Worm (Caenorhabditis elegans): ENCODE data around the gene nspc-17.

Gene nspc-17

ce11 chrX:14525325-14526305 lies 634 bp upstream of the nspc-17 start:
- TF ChIP-seq dsc-1 (tag; optimal IDR thresholded peaks at IDR 0.05) (peak; percentile 100), unc-62 (GFP tag; optimal IDR thresholded peaks at IDR 0.05) (peak; percentile 77), egl-13 (tag; optimal IDR thresholded peaks at IDR 0.05) (peak; percentile 99), isw-1 (GFP tag; IDR thresholded peaks at IDR 0.05) (peak; percentile 92), fkh-4 (tag; optimal IDR thresholded peaks at IDR 0.05; ENCODE audit: borderline replicate concordance) (peak; percentile 95), efl-1 (optimal IDR thresholded peaks at IDR 0.05) (peak; percentile 86 to 90), efl-1 (GFP tag; optimal IDR thresholded peaks at IDR 0.05 in 1 of 2) (peak; percentile 56 to 96), blmp-1 (tag; optimal IDR thresholded peaks at IDR 0.05) (peak; percentile 60), jun-1 (tag; optimal IDR thresholded peaks at IDR 0.05) (peak; percentile 100), Y116A8C.19 (tag; optimal IDR thresholded peaks at IDR 0.05; ENCODE audit: borderline replicate concordance) (peak; percentile 72), lin-14 (GFP tag; optimal IDR thresholded peaks at IDR 0.05) (peak; percentile 99), lin-15B (tag; optimal IDR thresholded peaks at IDR 0.05) (peak; percentile 34), nhr-237 (tag; optimal IDR thresholded peaks at IDR 0.05) (peak; percentile 99), ceh-63 (GFP tag; optimal IDR thresholded peaks at IDR 0.05) (peak; percentile 99), sup-37 (GFP tag; optimal IDR thresholded peaks at IDR 0.05) (peak; percentile 93), nhr-20 (tag; optimal IDR thresholded peaks at IDR 0.05) (peak; percentile 98), zip-4 (GFP tag; optimal IDR thresholded peaks at IDR 0.05) (peak; percentile 97), mdl-1 (tag; optimal IDR thresholded peaks at IDR 0.05) (peak in 1 of 2 experiments; percentile 95), fos-1 (tag; optimal IDR thresholded peaks at IDR 0.05) (peak; percentile 98), dpl-1 (GFP tag; optimal IDR thresholded peaks at IDR 0.05) (peak; percentile 62 to 70 (median 66)), ets-5 (GFP tag; IDR thresholded peaks at IDR 0.05) (no peak), grh-1 (GFP tag; IDR thresholded peaks at IDR 0.05) (peak; percentile 97), unc-130 (tag; optimal IDR thresholded peaks at IDR 0.05) (peak; percentile 92), nhr-76 (tag; optimal IDR thresholded peaks at IDR 0.05) (peak; percentile 90), ceh-82 (tag; optimal IDR thresholded peaks at IDR 0.05) (peak; percentile 99 to 100 (median 100)), irx-1 (tag; optimal IDR thresholded peaks at IDR 0.05) (peak; percentile 100), aha-1 (tag; optimal IDR thresholded peaks at IDR 0.05) (peak; percentile 94), nhr-77 (tag; optimal IDR thresholded peaks at IDR 0.05) (peak; percentile 99), elt-3 (tag; optimal IDR thresholded peaks at IDR 0.05) (peak; percentile 50 to 99 (median 88)), ztf-11 (tag; optimal IDR thresholded peaks at IDR 0.05) (peak; percentile 86 to 98), unc-86 (tag; optimal IDR thresholded peaks at IDR 0.05) (peak; percentile 97), lir-3 (tag; optimal IDR thresholded peaks at IDR 0.05; ENCODE audit: poor library complexity) (peak; percentile 91), C04F5.9 (tag; optimal IDR thresholded peaks at IDR 0.05) (peak; percentile 91), xbp-1 (tag; optimal IDR thresholded peaks at IDR 0.05) (peak; percentile 96), nhr-28 (tag; optimal IDR thresholded peaks at IDR 0.05) (peak; percentile 29), C16A3.4 (tag; optimal IDR thresholded peaks at IDR 0.05) (peak; percentile 99), nhr-84 (tag; optimal IDR thresholded peaks at IDR 0.05) (no peak), mep-1 (tag; optimal IDR thresholded peaks at IDR 0.05) (peak; percentile 100), ceh-90 (tag; optimal IDR thresholded peaks at IDR 0.05) (peak; percentile 32), aly-2 (tag; optimal IDR thresholded peaks at IDR 0.05) (peak; percentile 95), tbx-2 (tag; optimal IDR thresholded peaks at IDR 0.05) (peak; percentile 99), mab-9 (GFP tag; IDR thresholded peaks at IDR 0.05) (peak; percentile 97), sptf-1 (tag; optimal IDR thresholded peaks at IDR 0.05) (no peak), hlh-4 (tag; optimal IDR thresholded peaks at IDR 0.05) (peak; percentile 23), ceh-8 (GFP tag; optimal IDR thresholded peaks at IDR 0.05) (peak; percentile 100), nhr-71 (tag; optimal IDR thresholded peaks at IDR 0.05) (peak; percentile 99), efl-3 (GFP tag; optimal IDR thresholded peaks at IDR 0.05) (peak; percentile 96), ztf-4 (tag; optimal IDR thresholded peaks at IDR 0.05) (peak; percentile 99), zag-1 (tag; optimal IDR thresholded peaks at IDR 0.05) (peak; percentile 98), pqm-1 (tag; optimal IDR thresholded peaks at IDR 0.05) (peak; percentile 98), tlp-1 (tag; optimal IDR thresholded peaks at IDR 0.05) (peak; percentile 86)

Data from whole organism, L1 larva.